Worm (Caenorhabditis elegans): ENCODE results near the gene mans-4.
A peak's percentile ranks its signal among the peaks of the same experiment; 100 is the strongest.

mans-4 gene

DNA sequence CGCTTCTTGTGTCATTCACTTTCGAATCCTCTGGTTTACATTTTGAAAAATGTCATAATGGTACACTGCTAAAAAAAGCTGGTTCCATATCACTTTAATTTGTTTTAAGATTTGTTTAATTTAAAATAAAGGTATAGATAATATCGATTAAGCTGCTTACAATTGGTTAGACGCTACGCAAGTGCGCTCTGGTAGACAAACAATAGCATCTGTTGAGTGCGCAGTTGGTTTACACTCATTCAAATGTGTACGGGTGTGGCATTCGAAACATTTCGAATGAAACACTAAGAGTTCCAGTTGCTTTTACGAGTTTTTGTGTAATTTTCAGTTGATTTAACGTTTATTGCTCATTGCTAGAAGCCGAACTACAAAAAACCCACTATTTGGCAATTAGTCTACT lies 29.1 kb upstream of the mans-4 start:
- no peak for TF ChIP-seq ceh-82 (tag; optimal IDR thresholded peaks at IDR 0.05)
- no peak for TF ChIP-seq alr-1 (tag; optimal IDR thresholded peaks at IDR 0.05)
- no peak for TF ChIP-seq elt-1 (tag; optimal IDR thresholded peaks at IDR 0.05)
- no peak for TF ChIP-seq F13H6.1 (tag; optimal IDR thresholded peaks at IDR 0.05)
- no peak for TF ChIP-seq aly-2 (tag; optimal IDR thresholded peaks at IDR 0.05)
- peak in 1 of 2 experiments; percentile 70 for TF ChIP-seq lsy-2 (tag; optimal IDR thresholded peaks at IDR 0.05)
- peak; percentile 7 for TF ChIP-seq crh-2 (tag; optimal IDR thresholded peaks at IDR 0.05)
- no peak for TF ChIP-seq nhr-237 (tag; optimal IDR thresholded peaks at IDR 0.05)
- no peak for TF ChIP-seq nhr-21 (tag; optimal IDR thresholded peaks at IDR 0.05)
- TF ChIP-seq ztf-11 (tag; optimal IDR thresholded peaks at IDR 0.05), result no peak
- TF ChIP-seq unc-55 (GFP tag; optimal IDR thresholded peaks at IDR 0.05), result peak; percentile 58
- no peak for TF ChIP-seq elt-3 (tag; optimal IDR thresholded peaks at IDR 0.05)
- TF ChIP-seq nhr-11 (tag; optimal IDR thresholded peaks at IDR 0.05), result no peak
- no peak for TF ChIP-seq peb-1 (tag; optimal IDR thresholded peaks at IDR 0.05)
- no peak for TF ChIP-seq mbf-1 (tag; optimal IDR thresholded peaks at IDR 0.05)
- TF ChIP-seq Y55F3AM.14 (GFP tag; optimal IDR thresholded peaks at IDR 0.05), result no peak
- TF ChIP-seq fos-1 (tag; optimal IDR thresholded peaks at IDR 0.05), result peak; percentile 23
- no peak for TF ChIP-seq nhr-12 (tag; optimal IDR thresholded peaks at IDR 0.05)
- no peak for TF ChIP-seq nhr-10 (tag; optimal IDR thresholded peaks at IDR 0.05)
- TF ChIP-seq mdl-1 (tag; optimal IDR thresholded peaks at IDR 0.05), result no peak
- TF ChIP-seq lin-13 (GFP tag; optimal IDR thresholded peaks at IDR 0.05), result no peak
- TF ChIP-seq C34F6.9 (tag; optimal IDR thresholded peaks at IDR 0.05), result peak; percentile 85
- no peak for TF ChIP-seq ztf-1 (GFP tag; conservative IDR thresholded peaks at IDR 0.05)
- no peak for TF ChIP-seq mab-5 (tag; optimal IDR thresholded peaks at IDR 0.05)
- no peak for TF ChIP-seq nhr-25 (tag; optimal IDR thresholded peaks at IDR 0.05)
- no peak for TF ChIP-seq ztf-4 (tag; optimal IDR thresholded peaks at IDR 0.05)
- TF ChIP-seq nhr-129 (tag; optimal IDR thresholded peaks at IDR 0.05), result peak; percentile 65

DNA sequence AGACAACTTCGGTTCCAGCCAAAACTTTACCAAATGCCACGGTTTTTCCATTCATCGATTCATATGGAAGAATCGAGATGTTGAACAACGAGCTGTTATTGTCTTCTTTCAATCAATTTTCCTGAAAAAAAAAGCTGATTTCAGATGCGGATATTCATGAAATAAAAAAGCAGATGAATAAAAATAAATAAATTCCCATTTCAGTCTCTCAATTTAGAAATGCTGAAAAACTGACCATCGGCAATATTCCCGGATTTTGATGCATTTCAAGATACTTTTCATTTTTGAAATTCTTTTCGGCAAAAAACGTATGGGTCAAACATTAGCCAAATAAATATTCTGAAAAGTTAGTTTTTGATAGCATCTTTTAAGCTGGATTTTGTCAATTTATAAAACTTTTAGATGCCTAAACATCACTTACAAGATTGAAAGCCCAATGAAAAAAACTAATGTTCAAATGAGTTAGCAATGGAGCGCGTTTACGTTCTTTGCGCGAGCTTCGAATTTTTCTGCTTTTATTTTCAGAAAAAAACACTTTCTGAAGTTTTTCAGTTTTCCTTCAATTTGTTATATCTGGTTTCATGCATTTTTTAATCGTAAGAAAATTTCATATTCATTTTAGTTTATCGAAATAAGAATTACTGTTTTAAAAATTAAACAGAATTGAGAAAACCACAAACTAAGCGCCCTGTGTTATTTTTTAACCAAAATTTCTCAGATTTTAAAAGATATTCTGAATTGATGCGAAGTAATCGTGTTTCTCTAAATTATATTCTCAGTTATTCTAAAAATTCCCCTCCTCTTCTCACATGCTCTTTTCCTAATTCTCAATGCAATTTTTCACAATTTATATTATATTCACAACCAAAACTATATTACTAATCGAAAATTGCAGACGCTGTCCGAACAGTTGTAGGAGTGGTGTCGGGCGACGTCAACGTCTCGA lies 26.0 kb upstream of the mans-4 start, which contains the start of the genes C01F6.14 and fem-3:
Gene C01F6.14 (minus strand): TSS at position 51 of the 946 bp plus-strand sequence.
Gene fem-3 (plus strand): TSS at position 896 of the 946 bp plus-strand sequence.
- TF ChIP-seq gmeb-1 (tag; optimal IDR thresholded peaks at IDR 0.05) (no peak), ceh-82 (tag; optimal IDR thresholded peaks at IDR 0.05) (no peak), unc-39 (tag; optimal IDR thresholded peaks at IDR 0.05) (no peak), F13H6.1 (tag; optimal IDR thresholded peaks at IDR 0.05) (no peak), peb-1 (tag; optimal IDR thresholded peaks at IDR 0.05) (no peak), sma-3 (GFP tag; optimal IDR thresholded peaks at IDR 0.05) (no peak), ceh-16 (tag; optimal IDR thresholded peaks at IDR 0.05) (no peak), elt-3 (tag; optimal IDR thresholded peaks at IDR 0.05) (no peak), lin-13 (GFP tag; optimal IDR thresholded peaks at IDR 0.05) (no peak), alr-1 (tag; optimal IDR thresholded peaks at IDR 0.05) (no peak), lsy-2 (tag; optimal IDR thresholded peaks at IDR 0.05) (peak in 1 of 2 experiments; percentile 40), ztf-11 (tag; optimal IDR thresholded peaks at IDR 0.05) (no peak), nhr-77 (tag; optimal IDR thresholded peaks at IDR 0.05) (no peak), aly-2 (tag; optimal IDR thresholded peaks at IDR 0.05) (no peak), C34F6.9 (tag; optimal IDR thresholded peaks at IDR 0.05) (peak; percentile 43), nhr-129 (tag; optimal IDR thresholded peaks at IDR 0.05) (no peak), fos-1 (tag; optimal IDR thresholded peaks at IDR 0.05) (no peak), nhr-21 (tag; optimal IDR thresholded peaks at IDR 0.05) (no peak), ztf-1 (GFP tag; conservative IDR thresholded peaks at IDR 0.05) (no peak), R02D3.7 (tag; optimal IDR thresholded peaks at IDR 0.05) (no peak), sem-4 (tag; optimal IDR thresholded peaks at IDR 0.05) (no peak), ama-1 (optimal IDR thresholded peaks at IDR 0.05) (no peak), unc-55 (GFP tag; optimal IDR thresholded peaks at IDR 0.05) (peak; percentile 39), crh-2 (tag; optimal IDR thresholded peaks at IDR 0.05) (peak; percentile 15), lin-11 (tag; optimal IDR thresholded peaks at IDR 0.05) (no peak), nhr-237 (tag; optimal IDR thresholded peaks at IDR 0.05) (no peak)

DNA sequence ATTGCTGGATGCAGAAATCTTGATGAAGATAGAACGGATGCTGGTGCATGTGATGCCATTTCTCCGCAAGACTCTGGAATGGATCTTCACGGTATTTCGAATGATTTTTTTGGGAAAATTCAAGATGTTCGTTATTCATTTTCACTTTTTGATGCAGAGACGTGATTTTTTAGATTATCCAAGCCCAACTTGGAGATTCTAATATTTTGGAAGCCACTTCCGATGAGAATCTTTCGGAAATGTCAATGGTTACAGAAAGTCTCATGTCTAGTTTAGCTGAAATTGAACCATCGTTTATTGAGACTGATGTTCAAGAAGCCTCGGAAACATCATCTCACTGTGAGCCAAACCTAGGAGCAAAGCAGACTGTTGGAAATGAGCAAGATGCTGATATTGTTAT lies 22.5 kb upstream of the mans-4 start:
- TF ChIP-seq peb-1 (tag; optimal IDR thresholded peaks at IDR 0.05), result no peak
- no peak for TF ChIP-seq nhr-237 (tag; optimal IDR thresholded peaks at IDR 0.05)
- no peak for TF ChIP-seq crh-2 (tag; optimal IDR thresholded peaks at IDR 0.05)
- TF ChIP-seq ztf-1 (GFP tag; conservative IDR thresholded peaks at IDR 0.05), result no peak
- no peak for TF ChIP-seq mbf-1 (tag; optimal IDR thresholded peaks at IDR 0.05)
- no peak for TF ChIP-seq ceh-16 (tag; optimal IDR thresholded peaks at IDR 0.05)
- TF ChIP-seq unc-39 (tag; optimal IDR thresholded peaks at IDR 0.05), result no peak
- TF ChIP-seq aly-2 (tag; optimal IDR thresholded peaks at IDR 0.05), result no peak
- TF ChIP-seq F13H6.1 (tag; optimal IDR thresholded peaks at IDR 0.05), result no peak
- no peak for TF ChIP-seq elt-1 (tag; optimal IDR thresholded peaks at IDR 0.05)
- no peak for TF ChIP-seq mdl-1 (tag; optimal IDR thresholded peaks at IDR 0.05)
- no peak for TF ChIP-seq sma-9 (GFP tag; optimal IDR thresholded peaks at IDR 0.05)
- TF ChIP-seq sma-9 (tag; optimal IDR thresholded peaks at IDR 0.05), result no peak
- no peak for TF ChIP-seq snpc-4 (tag; optimal IDR thresholded peaks at IDR 0.05)
- no peak for TF ChIP-seq R02D3.7 (tag; optimal IDR thresholded peaks at IDR 0.05)

Measured in whole organism, L2 larva.